Fruit fly (Drosophila melanogaster) whole organism, embryonic: ENCODE measurements around the gene CG3008.

ENCODE experiments used
- Antp ChIP-seq: fragments of 200-800 bp; sonication (Bioruptor generic); optimal IDR thresholded peaks from 3 replicates; lab custom pipeline; 2016; ENCODE audit warnings: missing biosample characterization, missing genetic modification characterization
- Atf3 ChIP-seq: fragments of 200-800 bp; sonication (Bioruptor generic); optimal IDR thresholded peaks from 3 replicates; lab custom pipeline; 2016; ENCODE audit warnings: missing biosample characterization, missing genetic modification characterization
- Atf6 ChIP-seq: fragments of 200-800 bp; sonication (Bioruptor generic); IDR thresholded peaks from 2 replicates; pipeline ENCODE4 v1.3.6; 2022; ENCODE audit warnings: missing biosample characterization, missing genetic modification characterization
- Awh ChIP-seq: fragments of 200-800 bp; sonication (Bioruptor generic); IDR thresholded peaks from 2 replicates; pipeline ENCODE4, ENCODE4 v1.3.6; 2022; ENCODE audit warnings: missing biosample characterization, missing genetic modification characterization
- CG10565 ChIP-seq: fragments of 200-800 bp; sonication (Bioruptor generic); optimal IDR thresholded peaks from 3 replicates; lab custom pipeline; 2016; ENCODE audit warnings: missing biosample characterization, mild to moderate bottlenecking, missing genetic modification characterization
- CG10979 ChIP-seq: fragments of 200-800 bp; sonication (Bioruptor generic); optimal IDR thresholded peaks from 2 replicates; lab custom pipeline; 2018; ENCODE audit warnings: missing biosample characterization, mild to moderate bottlenecking, missing genetic modification characterization, moderate library complexity
- CG12071 ChIP-seq: fragments of 200-800 bp; sonication (Bioruptor generic); optimal IDR thresholded peaks from 3 replicates; lab custom pipeline; 2018; ENCODE audit warnings: missing biosample characterization, mild to moderate bottlenecking, missing genetic modification characterization
- CG12236 ChIP-seq: fragments of 200-800 bp; sonication (Bioruptor generic); optimal IDR thresholded peaks from 2 replicates; lab custom pipeline; 2016; ENCODE audit warnings: missing biosample characterization, missing genetic modification characterization
- CG12744 ChIP-seq: fragments of 200-800 bp; sonication (Bioruptor generic); optimal IDR thresholded peaks from 2 replicates; lab custom pipeline; 2016; ENCODE audit warnings: missing biosample characterization, missing genetic modification characterization
- CG13296 ChIP-seq: fragments of 200-800 bp; sonication (Bioruptor generic); optimal IDR thresholded peaks from 3 replicates; lab custom pipeline; 2018; ENCODE audit warnings: missing biosample characterization, mild to moderate bottlenecking, missing genetic modification characterization
- CG16863 ChIP-seq: fragments of 200-800 bp; sonication (Bioruptor generic); optimal IDR thresholded peaks from 3 replicates; lab custom pipeline; 2016; ENCODE audit warnings: missing biosample characterization, missing genetic modification characterization
- CG18476 ChIP-seq: fragments of 200-800 bp; sonication (Bioruptor generic); optimal IDR thresholded peaks from 2 replicates; lab custom pipeline; 2016; ENCODE audit warnings: missing biosample characterization, mild to moderate bottlenecking, missing genetic modification characterization
- CG18764 ChIP-seq: fragments of 200-800 bp; sonication (Bioruptor generic); optimal IDR thresholded peaks from 3 replicates; lab custom pipeline; 2016; ENCODE audit warnings: missing biosample characterization, missing genetic modification characterization
- CG3838 ChIP-seq: fragments of 200-800 bp; sonication (Bioruptor generic); optimal IDR thresholded peaks from 3 replicates; lab custom pipeline; 2016; ENCODE audit warnings: missing biosample characterization, missing genetic modification characterization
- CG43689 ChIP-seq: fragments of 200-800 bp; sonication (Bioruptor generic); IDR thresholded peaks from 2 replicates; pipeline ENCODE4 v1.3.6; 2022; ENCODE audit warnings: missing biosample characterization, missing genetic modification characterization
- CG6254 ChIP-seq: fragments of 200-800 bp; sonication (Bioruptor generic); optimal IDR thresholded peaks from 3 replicates; lab custom pipeline; 2017; ENCODE audit warnings: mild to moderate bottlenecking, missing biosample characterization, missing genetic modification reagents, missing genetic modification characterization
- CG8290 ChIP-seq, 3 experiments: fragments of 200-800 bp; sonication (Bioruptor generic); optimal IDR thresholded peaks; 2 replicates each; lab custom pipeline; 2016 to 2019; ENCODE audit warnings: missing biosample characterization in 3 of 3, missing genetic modification characterization in 3 of 3, mild to moderate bottlenecking in 2 of 3, moderate library complexity in 1 of 3
- CG8478 ChIP-seq: fragments of >200 bp; optimal IDR thresholded peaks from 2 replicates; lab custom pipeline; 2018
- CG8924 ChIP-seq: fragments of 200-800 bp; optimal IDR thresholded peaks from 3 replicates; lab custom pipeline; 2019; ENCODE audit warnings: missing biosample characterization, mild to moderate bottlenecking, missing genetic modification characterization, moderate library complexity
- D ChIP-seq, 2 experiments: fragments of 200-800 bp in 1 of 2; fragments of >200 bp in 1 of 2; sonication (Bioruptor generic) in 1 of 2; optimal IDR thresholded peaks; 2 replicates in 1 of 2; 3 replicates in 1 of 2; lab custom pipeline; 2017; ENCODE audit warnings: mild to moderate bottlenecking in 1 of 2, missing biosample characterization in 1 of 2, missing genetic modification characterization in 1 of 2, missing genetic modification reagents in 1 of 2
- D19A ChIP-seq: fragments of 200-800 bp; optimal IDR thresholded peaks from 3 replicates; lab custom pipeline; 2019; ENCODE audit warnings: missing biosample characterization, mild to moderate bottlenecking, missing genetic modification characterization, moderate library complexity
- E2f2 ChIP-seq: fragments of 200-800 bp; sonication (Bioruptor generic); IDR thresholded peaks from 2 replicates; pipeline ENCODE4 v1.3.6; 2022; ENCODE audit warnings: missing biosample characterization, missing genetic modification characterization
- Fer3 ChIP-seq: fragments of 200-800 bp; sonication (Bioruptor generic); optimal IDR thresholded peaks from 2 replicates; lab custom pipeline; 2018; ENCODE audit warnings: missing biosample characterization, mild to moderate bottlenecking, missing genetic modification characterization, moderate library complexity
- Hmx ChIP-seq: fragments of 200-800 bp; sonication (Bioruptor generic); optimal IDR thresholded peaks from 2 replicates; lab custom pipeline; 2016; ENCODE audit warnings: missing biosample characterization, missing genetic modification characterization
- Hr3 ChIP-seq: fragments of 200-800 bp; sonication (Bioruptor generic); optimal IDR thresholded peaks from 3 replicates; lab custom pipeline; 2016; ENCODE audit warnings: missing biosample characterization, missing genetic modification characterization
- Hr78 ChIP-seq, 2 experiments: fragments of 200-800 bp in 1 of 2; fragments of >200 bp in 1 of 2; sonication (Bioruptor generic) in 1 of 2; optimal IDR thresholded peaks; 2 replicates each; lab custom pipeline; 2017 to 2019; ENCODE audit warnings: missing biosample characterization in 2 of 2, missing genetic modification characterization in 2 of 2, mild to moderate bottlenecking in 1 of 2, moderate library complexity in 1 of 2
- Mes4 ChIP-seq: fragments of 200-800 bp; sonication (Bioruptor generic); optimal IDR thresholded peaks from 2 replicates; lab custom pipeline; 2016; ENCODE audit warnings: missing biosample characterization, missing genetic modification characterization
- NC2β ChIP-seq: fragments of 200-800 bp; sonication (Bioruptor generic); optimal IDR thresholded peaks from 2 replicates; lab custom pipeline; 2016; ENCODE audit warnings: missing biosample characterization, missing genetic modification characterization
- NFAT ChIP-seq: fragments of 200-800 bp; sonication (Bioruptor generic); IDR thresholded peaks from 2 replicates; pipeline ENCODE4 v1.3.6; 2022; ENCODE audit warnings: missing biosample characterization, missing genetic modification characterization
- Scr ChIP-seq: fragments of 200-800 bp; sonication (Bioruptor generic); IDR thresholded peaks from 2 replicates; pipeline ENCODE4 v1.3.6; 2022; ENCODE audit warnings: missing biosample characterization, missing genetic modification characterization; ENCODE audit not compliant: partially characterized antibody
- ac ChIP-seq: fragments of 200-800 bp; sonication (Bioruptor generic); optimal IDR thresholded peaks from 3 replicates; lab custom pipeline; 2017; ENCODE audit warnings: missing biosample characterization, mild to moderate bottlenecking, missing genetic modification characterization
- ase ChIP-seq: fragments of 200-800 bp; sonication (Bioruptor generic); IDR thresholded peaks from 3 replicates; pipeline ENCODE4 v1.3.6; 2022; ENCODE audit warnings: missing biosample characterization, missing genetic modification characterization
- caup ChIP-seq: fragments of 200-800 bp; sonication (Bioruptor generic); optimal IDR thresholded peaks from 3 replicates; lab custom pipeline; 2017; ENCODE audit warnings: missing biosample characterization, mild to moderate bottlenecking, missing genetic modification characterization, moderate library complexity; ENCODE audit not compliant: severe bottlenecking
- crp ChIP-seq, 2 experiments: fragments of 200-800 bp; sonication (Bioruptor generic); optimal IDR thresholded peaks; 2 replicates in 1 of 2; 3 replicates in 1 of 2; lab custom pipeline; 2017; ENCODE audit warnings: missing biosample characterization in 2 of 2, missing genetic modification characterization in 2 of 2, mild to moderate bottlenecking in 1 of 2, moderate library complexity in 1 of 2
- esg ChIP-seq: fragments of 200-800 bp; sonication (Bioruptor generic); conservative IDR thresholded peaks from 2 replicates; pipeline ENCODE4 v1.3.6; 2022; ENCODE audit warnings: missing biosample characterization, missing genetic modification characterization
- fd64A ChIP-seq: fragments of 200-800 bp; sonication (Bioruptor generic); optimal IDR thresholded peaks from 3 replicates; lab custom pipeline; 2018; ENCODE audit warnings: missing biosample characterization, mild to moderate bottlenecking, missing genetic modification characterization
- ham ChIP-seq: fragments of 200-800 bp; sonication (Bioruptor generic); IDR thresholded peaks from 2 replicates; pipeline ENCODE4 v1.3.6; 2022; ENCODE audit warnings: missing biosample characterization, missing genetic modification characterization
- hb ChIP-seq: fragments of 200-800 bp; sonication (Bioruptor generic); IDR thresholded peaks from 3 replicates; pipeline ENCODE4 v1.3.6; 2022; ENCODE audit warnings: missing biosample characterization, missing genetic modification characterization; ENCODE audit not compliant: partially characterized antibody
- her ChIP-seq: fragments of 200-800 bp; sonication (Bioruptor generic); optimal IDR thresholded peaks from 2 replicates; lab custom pipeline; 2016; ENCODE audit warnings: missing biosample characterization, missing genetic modification characterization
- insv ChIP-seq, 2 experiments: fragments of 200-800 bp; sonication (Bioruptor generic); optimal IDR thresholded peaks; 3 replicates each; lab custom pipeline; 2016 to 2018; ENCODE audit warnings: missing biosample characterization in 2 of 2, missing genetic modification characterization in 2 of 2
- jigr1 ChIP-seq: fragments of 200-800 bp; sonication (Bioruptor generic); IDR thresholded peaks from 3 replicates; pipeline ENCODE4 v1.3.6; 2022; ENCODE audit warnings: missing biosample characterization, missing genetic modification characterization
- jing ChIP-seq: fragments of 200-800 bp; sonication (Bioruptor generic); optimal IDR thresholded peaks from 2 replicates; lab custom pipeline; 2018; ENCODE audit warnings: missing biosample characterization, mild to moderate bottlenecking, missing genetic modification characterization
- lab ChIP-seq: fragments of 200-800 bp; sonication (Bioruptor generic); optimal IDR thresholded peaks from 3 replicates; lab custom pipeline; 2017; ENCODE audit warnings: missing biosample characterization, missing genetic modification characterization, mild to moderate bottlenecking, moderate library complexity, missing genetic modification reagents
- pros ChIP-seq: fragments of 200-800 bp; sonication (Bioruptor generic); optimal IDR thresholded peaks from 3 replicates; lab custom pipeline; 2019; ENCODE audit warnings: missing biosample characterization, mild to moderate bottlenecking, missing genetic modification characterization, moderate library complexity
- sima ChIP-seq: fragments of 200-800 bp; sonication (Bioruptor generic); optimal IDR thresholded peaks from 2 replicates; lab custom pipeline; 2016; ENCODE audit warnings: missing biosample characterization, missing genetic modification characterization
- sr ChIP-seq: fragments of 200-800 bp; sonication (Bioruptor generic); IDR thresholded peaks from 3 replicates; pipeline ENCODE4 v1.3.6; 2022; ENCODE audit warnings: missing biosample characterization, missing genetic modification characterization
- stwl ChIP-seq: fragments of 200-800 bp; sonication (Bioruptor generic); optimal IDR thresholded peaks from 3 replicates; lab custom pipeline; 2018; ENCODE audit warnings: missing biosample characterization, mild to moderate bottlenecking, missing genetic modification characterization, moderate library complexity
- unpg ChIP-seq: fragments of 200-800 bp; sonication (Bioruptor generic); optimal IDR thresholded peaks from 3 replicates; lab custom pipeline; 2018; ENCODE audit warnings: missing biosample characterization, mild to moderate bottlenecking, missing genetic modification characterization, moderate library complexity
- usp ChIP-seq: fragments of >200 bp; optimal IDR thresholded peaks from 2 replicates; lab custom pipeline; 2017; ENCODE audit warnings: missing biosample characterization, missing genetic modification characterization
- yki ChIP-seq: fragments of >200 bp; optimal IDR thresholded peaks from 3 replicates; lab custom pipeline; 2018

The CG3008 gene

dm6 chr2L:4907986-4908385, 24.9 kb downstream of the CG3008 start (continued):
- TF ChIP-seq CG6254 (GFP tag; lab: Kevin White, UChicago) (peak; percentile 36), NC2β (GFP tag; lab: Kevin White, UChicago) (no peak), caup (peak; percentile 5), ase (GFP tag; lab: Robert Waterston, UW) (peak; percentile 75; the same call in 2 of the 3 replicates), Hr3 (GFP tag; lab: Kevin White, UChicago) (peak; percentile 69), usp (GFP tag; lab: Kevin White, UChicago) (no peak), CG8290 (GFP tag; optimal IDR thresholded peaks at IDR 0.05; lab: Kevin White, UChicago) (peak; percentile 11), CG8290 (tag; optimal IDR thresholded peaks at IDR 0.05; lab: Kevin White, UChicago) (no peak), sr (GFP tag; lab: Robert Waterston, UW) (no peak), ac (no peak), jing (peak; percentile 56), ham (GFP tag; lab: Robert Waterston, UW) (no peak), Awh (GFP tag; lab: Robert Waterston, UW) (peak; percentile 80), CG10565 (GFP tag; lab: Kevin White, UChicago) (no peak), CG18476 (peak; percentile 0), pros (GFP tag; lab: Kevin White, UChicago) (no peak), insv (GFP tag; optimal IDR thresholded peaks at IDR 0.05; lab: Kevin White, UChicago) (no peak), CG18764 (GFP tag; lab: Kevin White, UChicago) (peak; percentile 41), fd64A (GFP tag; lab: Kevin White, UChicago) (peak; percentile 10), stwl (tag; lab: Kevin White, UChicago) (no peak), CG43689 (peak; percentile 63; the same call in 1 of the 2 replicates), Fer3 (peak; percentile 74), her (GFP tag; lab: Kevin White, UChicago) (no peak), CG12236 (GFP tag; lab: Kevin White, UChicago) (no peak), NFAT (GFP tag; lab: Robert Waterston, UW) (no peak), CG8478 (lab: Kevin White, UChicago) (no peak), Atf3 (no peak), hb (no peak), Mes4 (GFP tag; lab: Kevin White, UChicago) (no peak), lab (peak; percentile 69), CG13296 (GFP tag; lab: Kevin White, UChicago) (peak; percentile 80), E2f2 (GFP tag; lab: Robert Waterston, UW) (peak; percentile 57; the same call in 1 of the 2 replicates), Antp (GFP tag; lab: Kevin White, UChicago) (no peak), CG12071 (peak; percentile 61), crp (GFP tag; optimal IDR thresholded peaks at IDR 0.05; lab: Kevin White, UChicago) (peak in 1 of 2 experiments; percentile 1), esg (peak; percentile 75), CG3838 (no peak), CG8924 (tag; lab: Kevin White, UChicago) (peak; percentile 79), sima (GFP tag; lab: Kevin White, UChicago) (no peak), D (optimal IDR thresholded peaks at IDR 0.05; lab: Kevin White, UChicago) (no peak), D (GFP tag; optimal IDR thresholded peaks at IDR 0.05; lab: Kevin White, UChicago) (peak; percentile 60), Atf6 (GFP tag; lab: Robert Waterston, UW) (peak; percentile 57; the same call in 1 of the 2 replicates), CG10979 (tag; lab: Kevin White, UChicago) (peak; percentile 63), yki (lab: Kevin White, UChicago) (no peak), CG16863 (GFP tag; lab: Kevin White, UChicago) (no peak), unpg (peak; percentile 82), CG12744 (GFP tag; lab: Kevin White, UChicago) (no peak), jigr1 (no peak), Scr (GFP tag; lab: Robert Waterston, UW) (no peak), D19A (tag; lab: Kevin White, UChicago) (peak; percentile 58), Hmx (GFP tag; lab: Kevin White, UChicago) (no peak), Hr78 (GFP tag; optimal IDR thresholded peaks at IDR 0.05; lab: Kevin White, UChicago) (peak in 1 of 2 experiments; percentile 67)
